Fruit fly (Drosophila melanogaster) whole organism, embryonic: ENCODE data around the gene Atx-1.

Experiments
- Awh ChIP-seq: fragments of 200-800 bp; sonication (Bioruptor generic); IDR thresholded peaks from 2 replicates; pipeline ENCODE4, ENCODE4 v1.3.6; 2022; ENCODE audit warnings: missing biosample characterization, missing genetic modification characterization
- CG10147 ChIP-seq: fragments of 200-800 bp; sonication (Bioruptor generic); optimal IDR thresholded peaks from 2 replicates; lab custom pipeline; 2019; ENCODE audit warnings: missing biosample characterization, mild to moderate bottlenecking, missing genetic modification characterization, moderate library complexity
- CG12236 ChIP-seq: fragments of 200-800 bp; sonication (Bioruptor generic); optimal IDR thresholded peaks from 2 replicates; lab custom pipeline; 2016; ENCODE audit warnings: missing biosample characterization, missing genetic modification characterization
- CG15011 ChIP-seq: fragments of 200-800 bp; sonication (Bioruptor generic); optimal IDR thresholded peaks from 3 replicates; lab custom pipeline; 2018; ENCODE audit warnings: missing biosample characterization, mild to moderate bottlenecking, missing genetic modification characterization
- CG16779 ChIP-seq: fragments of 200-800 bp; sonication (Bioruptor generic); IDR thresholded peaks from 2 replicates; pipeline ENCODE4 v1.3.6; 2022; ENCODE audit warnings: missing biosample characterization, missing genetic modification characterization
- CG17328 ChIP-seq: fragments of 200-800 bp; sonication (Bioruptor generic); IDR thresholded peaks from 2 replicates; pipeline ENCODE4 v1.3.6; 2022; ENCODE audit warnings: missing biosample characterization, missing genetic modification characterization
- CG2129 ChIP-seq: fragments of 200-800 bp; sonication (Bioruptor generic); IDR thresholded peaks from 2 replicates; pipeline ENCODE4 v1.3.6; 2022; ENCODE audit warnings: missing biosample characterization, missing genetic modification characterization; ENCODE audit not compliant: partially characterized antibody
- CG3726 ChIP-seq: fragments of 200-800 bp; sonication (Bioruptor generic); IDR thresholded peaks from 3 replicates; pipeline ENCODE4, ENCODE4 v1.3.6; 2022; ENCODE audit warnings: missing biosample characterization, missing genetic modification characterization
- Dll ChIP-seq: fragments of 200-800 bp; sonication (Bioruptor generic); IDR thresholded peaks from 4 replicates; pipeline ENCODE4 v1.3.6; 2022; ENCODE audit warnings: missing biosample characterization, missing genetic modification characterization; ENCODE audit not compliant: partially characterized antibody
- HHEX ChIP-seq: fragments of 200-800 bp; sonication (Bioruptor generic); optimal IDR thresholded peaks from 3 replicates; lab custom pipeline; 2017; ENCODE audit warnings: missing biosample characterization, mild to moderate bottlenecking, missing genetic modification characterization, missing genetic modification reagents
- Hmr ChIP-seq: fragments of 200-800 bp; sonication (Bioruptor generic); optimal IDR thresholded peaks from 3 replicates; lab custom pipeline; 2017; ENCODE audit warnings: mild to moderate bottlenecking, missing biosample characterization, missing genetic modification reagents, missing genetic modification characterization
- Sox100B ChIP-seq: fragments of 200-800 bp; sonication (Bioruptor generic); optimal IDR thresholded peaks from 3 replicates; lab custom pipeline; 2018; ENCODE audit warnings: missing biosample characterization, mild to moderate bottlenecking, missing genetic modification characterization
- chinmo ChIP-seq: fragments of 200-800 bp; sonication (Bioruptor generic); IDR thresholded peaks from 4 replicates; pipeline ENCODE4 v1.3.6; 2022; ENCODE audit warnings: missing biosample characterization, missing genetic modification characterization; ENCODE audit not compliant: partially characterized antibody
- shn ChIP-seq: fragments of 200-800 bp; sonication (Bioruptor generic); optimal IDR thresholded peaks from 3 replicates; lab custom pipeline; 2016; ENCODE audit warnings: missing biosample characterization, missing genetic modification characterization

DNA sequence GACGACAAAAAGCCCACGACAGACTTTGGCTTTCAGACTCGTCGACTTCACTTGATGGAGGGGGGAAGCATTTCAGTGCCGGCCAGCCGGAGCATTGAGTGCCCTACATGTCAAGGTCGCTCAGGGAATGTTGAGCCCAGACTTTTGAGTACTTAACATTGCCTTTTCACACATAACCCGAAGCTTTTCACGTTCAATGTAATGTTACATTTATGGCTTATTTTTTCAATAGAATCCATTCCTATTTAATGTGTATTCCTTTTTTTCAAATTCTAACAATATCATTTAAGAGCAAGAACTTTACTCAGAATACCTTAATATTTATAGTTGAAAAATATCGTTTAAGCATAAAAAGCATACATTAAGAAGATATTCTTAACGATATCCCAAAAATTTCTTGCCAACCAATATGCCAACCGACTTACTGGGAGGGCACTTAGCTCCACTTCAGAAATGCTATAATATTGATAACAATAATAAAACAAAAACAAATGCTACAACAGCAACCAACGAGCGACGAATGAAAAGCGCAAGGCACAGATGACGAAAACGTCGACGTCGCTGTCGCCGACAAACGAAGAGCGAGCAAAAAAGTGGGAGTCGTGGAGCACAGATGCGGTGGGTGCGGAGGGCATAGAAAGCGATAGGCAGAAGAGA, 36.9 kb downstream of the Atx-1 start:
- no peak for TF ChIP-seq CG17328 (GFP tag; lab: Robert Waterston, UW)
- peak; percentile 81 for TF ChIP-seq HHEX (GFP tag; lab: Kevin White, UChicago)
- TF ChIP-seq CG2129 (GFP tag; lab: Robert Waterston, UW): no peak
- TF ChIP-seq shn (GFP tag; lab: Kevin White, UChicago): no peak
- TF ChIP-seq CG12236: no peak
- 0 out of 3 replicates have a peak, but pooled peaks have one; percentile 11 for TF ChIP-seq CG3726 (GFP tag; lab: Robert Waterston, UW)
- TF ChIP-seq Dll: no peak
- peak; percentile 82 for TF ChIP-seq CG10147 (GFP tag; lab: Kevin White, UChicago)
- peak; percentile 83; the same call in 2 of the 4 replicates for TF ChIP-seq chinmo
- TF ChIP-seq CG16779: no peak
- TF ChIP-seq Hmr: peak; percentile 41
- peak; percentile 93 for TF ChIP-seq Sox100B (GFP tag; lab: Kevin White, UChicago)
- TF ChIP-seq Awh (GFP tag; lab: Robert Waterston, UW): peak; percentile 73
- peak; percentile 84 for TF ChIP-seq CG15011
